Fruit fly (Drosophila melanogaster) whole organism, wandering third instar larva: ENCODE measurements around the gene CG18765.
A peak's percentile ranks its signal among the peaks of the same experiment; 100 is the strongest.

ENCODE experiments used
- Abd-B ChIP-seq: fragments of >200 bp; optimal IDR thresholded peaks from 2 replicates; lab custom pipeline; 2017; ENCODE audit warnings: missing biosample characterization, missing genetic modification characterization
- CG32264 ChIP-seq: fragments of 200-800 bp; sonication (Bioruptor generic); optimal IDR thresholded peaks from 2 replicates; lab custom pipeline; 2016; ENCODE audit warnings: missing biosample characterization, missing genetic modification characterization
- CG9705 ChIP-seq: fragments of 200-800 bp; sonication (Bioruptor generic); optimal IDR thresholded peaks from 2 replicates; lab custom pipeline; 2018; ENCODE audit warnings: missing biosample characterization, mild to moderate bottlenecking, missing genetic modification characterization
- CrebA ChIP-seq: fragments of 200-800 bp; sonication (Bioruptor generic); optimal IDR thresholded peaks from 2 replicates; lab custom pipeline; 2016; ENCODE audit warnings: missing biosample characterization, mild to moderate bottlenecking, missing genetic modification characterization, borderline replicate concordance
- Dfd ChIP-seq: fragments of >200 bp; optimal IDR thresholded peaks from 2 replicates; lab custom pipeline; 2017; ENCODE audit warnings: missing biosample characterization, missing genetic modification characterization
- Dif ChIP-seq: fragments of 200-275, 200-300 bp; sonication (Bioruptor generic); optimal IDR thresholded peaks from 2 replicates; lab custom pipeline; 2018; ENCODE audit warnings: missing biosample characterization, missing genetic modification characterization; ENCODE audit not compliant: partially characterized antibody
- GATAd ChIP-seq: sonication (Bioruptor generic); optimal IDR thresholded peaks from 2 replicates; lab custom pipeline; 2016; ENCODE audit warnings: missing biosample characterization, missing genetic modification characterization
- HLH106 ChIP-seq: fragments of 200-800 bp; optimal IDR thresholded peaks from 3 replicates; lab custom pipeline; 2019; ENCODE audit warnings: missing biosample characterization, mild to moderate bottlenecking, missing genetic modification characterization, moderate library complexity
- Hnf4 ChIP-seq: fragments of 200-800 bp; sonication (Bioruptor generic); optimal IDR thresholded peaks from 2 replicates; lab custom pipeline; 2016; ENCODE audit warnings: missing biosample characterization, mild to moderate bottlenecking, missing genetic modification characterization
- Hr78 ChIP-seq: fragments of >200 bp; optimal IDR thresholded peaks from 2 replicates; lab custom pipeline; 2017; ENCODE audit warnings: missing biosample characterization, missing genetic modification characterization
- Hr83 ChIP-seq: fragments of 200-300 bp; sonication (Bioruptor generic); optimal IDR thresholded peaks from 2 replicates; lab custom pipeline; 2016; ENCODE audit warnings: missing biosample characterization, mild to moderate bottlenecking, missing genetic modification characterization, moderate library complexity; ENCODE audit not compliant: poor library complexity, severe bottlenecking
- Jra ChIP-seq: sonication (Bioruptor generic); optimal IDR thresholded peaks from 2 replicates; lab custom pipeline; 2016; ENCODE audit warnings: missing biosample characterization, missing genetic modification characterization
- Mio ChIP-seq: sonication (Bioruptor generic); optimal IDR thresholded peaks from 2 replicates; lab custom pipeline; 2016; ENCODE audit warnings: missing biosample characterization, missing genetic modification characterization
- Myc ChIP-seq: fragments of >200 bp; optimal IDR thresholded peaks from 2 replicates; lab custom pipeline; 2017
- N ChIP-seq: fragments of >200 bp; optimal IDR thresholded peaks from 2 replicates; lab custom pipeline; 2018; ENCODE audit warnings: missing biosample characterization, missing external identifiers, missing genetic modification characterization
- OdsH ChIP-seq: fragments of 200-800 bp; sonication (Bioruptor generic); optimal IDR thresholded peaks from 2 replicates; lab custom pipeline; 2016; ENCODE audit warnings: missing biosample characterization, mild to moderate bottlenecking, missing genetic modification characterization
- Rel ChIP-seq, 2 experiments: fragments of 200-800 bp; sonication (Bioruptor generic) in 1 of 2; optimal IDR thresholded peaks; 2 replicates in 1 of 2; 3 replicates in 1 of 2; lab custom pipeline; 2016 to 2019; ENCODE audit warnings: mild to moderate bottlenecking in 2 of 2, missing biosample characterization in 2 of 2, missing genetic modification characterization in 2 of 2, moderate library complexity in 1 of 2
- Sp1 ChIP-seq: fragments of 200-800 bp; sonication (Bioruptor generic); optimal IDR thresholded peaks from 3 replicates; lab custom pipeline; 2019; ENCODE audit warnings: missing biosample characterization, mild to moderate bottlenecking, missing genetic modification characterization, moderate library complexity
- Vsx2 ChIP-seq: fragments of 200-300, 225-300 bp; sonication (Bioruptor generic); optimal IDR thresholded peaks from 2 replicates; lab custom pipeline; 2018; ENCODE audit warnings: missing biosample characterization, missing genetic modification characterization; ENCODE audit not compliant: partially characterized antibody
- br ChIP-seq: fragments of 200-800 bp; sonication (Bioruptor generic); optimal IDR thresholded peaks from 2 replicates; lab custom pipeline; 2016; ENCODE audit warnings: missing biosample characterization, missing genetic modification characterization
- brk ChIP-seq: fragments of 200-800 bp; sonication (Bioruptor generic); optimal IDR thresholded peaks from 2 replicates; lab custom pipeline; 2016; ENCODE audit warnings: missing biosample characterization, mild to moderate bottlenecking, missing genetic modification characterization
- dl ChIP-seq, 2 experiments: fragments of 175-275, 200-275 bp in 1 of 2; fragments of 200-275 bp in 1 of 2; sonication (Bioruptor generic); optimal IDR thresholded peaks; lab custom pipeline; 2018; ENCODE audit warnings: mild to moderate bottlenecking in 2 of 2, missing biosample characterization in 2 of 2, missing genetic modification characterization in 2 of 2, moderate library complexity in 2 of 2; ENCODE audit not compliant: partially characterized antibody in 2 of 2, insufficient read depth in 1 of 2
- dmrt93B ChIP-seq: fragments of 200-800 bp; sonication (Bioruptor generic); optimal IDR thresholded peaks from 2 replicates; lab custom pipeline; 2018; ENCODE audit warnings: missing biosample characterization, mild to moderate bottlenecking, missing genetic modification characterization
- dsf ChIP-seq: sonication (Bioruptor generic); optimal IDR thresholded peaks from 2 replicates; lab custom pipeline; 2016; ENCODE audit warnings: missing biosample characterization, missing genetic modification characterization, borderline replicate concordance
- ey ChIP-seq: fragments of 200-800 bp; sonication (Bioruptor generic); optimal IDR thresholded peaks from 2 replicates; lab custom pipeline; 2016; ENCODE audit warnings: missing biosample characterization, missing genetic modification characterization
- foxo ChIP-seq, 2 experiments: fragments of 200-800 bp; sonication (Bioruptor generic); optimal IDR thresholded peaks; 2 replicates in 1 of 2; 3 replicates in 1 of 2; lab custom pipeline; 2016 to 2017; ENCODE audit warnings: missing biosample characterization in 2 of 2, missing genetic modification characterization in 2 of 2
- fru ChIP-seq: fragments of 200-800 bp; sonication (Bioruptor generic); optimal IDR thresholded peaks from 3 replicates; lab custom pipeline; 2016; ENCODE audit warnings: missing biosample characterization, mild to moderate bottlenecking, missing genetic modification characterization
- h ChIP-seq: fragments of 200-800 bp; sonication (Bioruptor generic); optimal IDR thresholded peaks from 3 replicates; lab custom pipeline; 2016; ENCODE audit warnings: missing biosample characterization, mild to moderate bottlenecking, missing genetic modification characterization
- jim ChIP-seq: fragments of 175-275, 200-325 bp; sonication (Bioruptor generic); optimal IDR thresholded peaks from 2 replicates; lab custom pipeline; 2016; ENCODE audit warnings: missing biosample characterization, mild to moderate bottlenecking, missing genetic modification characterization
- lola ChIP-seq: fragments of >200 bp; optimal IDR thresholded peaks from 2 replicates; lab custom pipeline; 2017; ENCODE audit warnings: missing biosample characterization, missing genetic modification characterization
- pan ChIP-seq: fragments of >200 bp; optimal IDR thresholded peaks from 2 replicates; lab custom pipeline; 2017
- psq ChIP-seq: fragments of 200-800 bp; sonication (Bioruptor generic); optimal IDR thresholded peaks from 3 replicates; lab custom pipeline; 2017; ENCODE audit warnings: missing biosample characterization, mild to moderate bottlenecking, missing genetic modification characterization, moderate library complexity
- rgr ChIP-seq: fragments of 200-800 bp; sonication (Bioruptor generic); optimal IDR thresholded peaks from 3 replicates; lab custom pipeline; 2016; ENCODE audit warnings: missing biosample characterization, mild to moderate bottlenecking, missing genetic modification characterization
- sage ChIP-seq: fragments of 200-800 bp; sonication (Bioruptor generic); optimal IDR thresholded peaks from 2 replicates; lab custom pipeline; 2016; ENCODE audit warnings: missing biosample characterization, mild to moderate bottlenecking, missing genetic modification characterization
- sv ChIP-seq: fragments of 200-800 bp; sonication (Bioruptor generic); optimal IDR thresholded peaks from 3 replicates; lab custom pipeline; 2016; ENCODE audit warnings: missing biosample characterization, missing genetic modification characterization
- tai ChIP-seq: sonication (Bioruptor generic); optimal IDR thresholded peaks from 2 replicates; lab custom pipeline; 2016; ENCODE audit warnings: missing biosample characterization, missing genetic modification characterization
- usp ChIP-seq: fragments of >200 bp; optimal IDR thresholded peaks from 2 replicates; lab custom pipeline; 2017; ENCODE audit warnings: missing biosample characterization, missing genetic modification characterization
- woc ChIP-seq: sonication (Bioruptor generic); optimal IDR thresholded peaks from 2 replicates; lab custom pipeline; 2016; ENCODE audit warnings: missing biosample characterization, mild to moderate bottlenecking, missing genetic modification characterization

CG18765 gene

dm6 chr3R:11650105-11651039 is 41.2 kb downstream of the CG18765 start, which contains the start of the genes Csk and Elp1:
TSS of gene Csk (minus strand) at chr3R:11650706.
TSS of gene Elp1 (plus strand) at chr3R:11650971.
- TF ChIP-seq foxo (GFP tag; optimal IDR thresholded peaks at IDR 0.05; lab: Kevin White, UChicago) (peak in 1 of 2 experiments; percentile 72), CrebA (GFP tag; lab: Kevin White, UChicago) (no peak), Hnf4 (GFP tag; lab: Kevin White, UChicago) (peak; percentile 52), rgr (GFP tag; lab: Kevin White, UChicago) (peak; percentile 69), CG32264 (GFP tag; lab: Kevin White, UChicago) (no peak), Hr83 (GFP tag; lab: Kevin White, UChicago) (peak; percentile 27), h (GFP tag; lab: Kevin White, UChicago) (peak; percentile 63), ey (GFP tag; lab: Kevin White, UChicago) (peak; percentile 29), Vsx2 (GFP tag; lab: Kevin White, UChicago) (no peak), OdsH (GFP tag; lab: Kevin White, UChicago) (peak; percentile 16), Rel (GFP tag; optimal IDR thresholded peaks at IDR 0.05; lab: Kevin White, UChicago) (no peak), Rel (tag; optimal IDR thresholded peaks at IDR 0.05; lab: Kevin White, UChicago) (peak; percentile 96), HLH106 (tag; lab: Kevin White, UChicago) (peak; percentile 72), br (GFP tag; lab: Kevin White, UChicago) (peak; percentile 58), fru (GFP tag; lab: Kevin White, UChicago) (peak; percentile 62), dl (GFP tag; optimal IDR thresholded peaks at IDR 0.05; lab: Kevin White, UChicago; ENCODE audit: insufficient read depth in 1 of 2, partially characterized antibody in 2 of 2) (no peak), dsf (GFP tag; lab: Kevin White, UChicago) (peak; percentile 8), N (GFP tag; lab: Kevin White, UChicago) (peak; percentile 13), psq (GFP tag; lab: Kevin White, UChicago) (peak; percentile 7), Dif (no peak), CG9705 (GFP tag; lab: Kevin White, UChicago) (peak; percentile 41), Sp1 (peak; percentile 71), Hr78 (no peak), dmrt93B (GFP tag; lab: Kevin White, UChicago) (peak; percentile 39), tai (GFP tag; lab: Kevin White, UChicago) (no peak), woc (GFP tag; lab: Kevin White, UChicago) (peak; percentile 79), Myc (lab: Kevin White, UChicago) (peak; percentile 91), sv (GFP tag; lab: Kevin White, UChicago) (peak; percentile 51)

- TF ChIP-seq ey (GFP tag; lab: Kevin White, UChicago) = peak; percentile 88
- peak; percentile 88 for TF ChIP-seq tai (GFP tag; lab: Kevin White, UChicago)
- TF ChIP-seq brk (GFP tag; lab: Kevin White, UChicago) = peak; percentile 55
- peak; percentile 79 for TF ChIP-seq fru (GFP tag; lab: Kevin White, UChicago)
- TF ChIP-seq dsf (GFP tag; lab: Kevin White, UChicago) = peak; percentile 31
- no peak for TF ChIP-seq lola (GFP tag; lab: Kevin White, UChicago)
- no peak for TF ChIP-seq N (GFP tag; lab: Kevin White, UChicago)
- peak; percentile 65 for TF ChIP-seq Hr83 (GFP tag; lab: Kevin White, UChicago)
- TF ChIP-seq dmrt93B (GFP tag; lab: Kevin White, UChicago) = peak; percentile 73
- TF ChIP-seq Myc (lab: Kevin White, UChicago) = no peak
- peak; percentile 71 for TF ChIP-seq psq (GFP tag; lab: Kevin White, UChicago)
- peak; percentile 15 for TF ChIP-seq GATAd (GFP tag; lab: Kevin White, UChicago)
- TF ChIP-seq CrebA (GFP tag; lab: Kevin White, UChicago) = no peak
- peak; percentile 88 for TF ChIP-seq h (GFP tag; lab: Kevin White, UChicago)
- peak; percentile 88 for TF ChIP-seq br (GFP tag; lab: Kevin White, UChicago)
- no peak for TF ChIP-seq dl (GFP tag; optimal IDR thresholded peaks at IDR 0.05; lab: Kevin White, UChicago; ENCODE audit: insufficient read depth in 1 of 2, partially characterized antibody in 2 of 2)
- peak; percentile 87 for TF ChIP-seq OdsH (GFP tag; lab: Kevin White, UChicago)
- no peak for TF ChIP-seq Abd-B
- TF ChIP-seq Hnf4 (GFP tag; lab: Kevin White, UChicago) = peak; percentile 90
- TF ChIP-seq CG9705 (GFP tag; lab: Kevin White, UChicago) = peak; percentile 63
- TF ChIP-seq Vsx2 (GFP tag; lab: Kevin White, UChicago) = no peak
- peak; percentile 79 for TF ChIP-seq Sp1
- no peak for TF ChIP-seq Hr78
- peak; percentile 29 for TF ChIP-seq CG32264 (GFP tag; lab: Kevin White, UChicago)
- TF ChIP-seq HLH106 (tag; lab: Kevin White, UChicago) = peak; percentile 86
- TF ChIP-seq usp (GFP tag; lab: Kevin White, UChicago) = no peak
- peak; percentile 56 to 90 for TF ChIP-seq foxo (GFP tag; optimal IDR thresholded peaks at IDR 0.05; lab: Kevin White, UChicago)
- TF ChIP-seq woc (GFP tag; lab: Kevin White, UChicago) = peak; percentile 62
- TF ChIP-seq rgr (GFP tag; lab: Kevin White, UChicago) = peak; percentile 88
- no peak for TF ChIP-seq Mio (GFP tag; lab: Kevin White, UChicago)
- TF ChIP-seq Dif = no peak
- peak; percentile 58 for TF ChIP-seq Rel (GFP tag; optimal IDR thresholded peaks at IDR 0.05; lab: Kevin White, UChicago)
- TF ChIP-seq Rel (tag; optimal IDR thresholded peaks at IDR 0.05; lab: Kevin White, UChicago) = no peak
- TF ChIP-seq Dfd = no peak
- no peak for TF ChIP-seq pan (lab: Kevin White, UChicago)
- peak; percentile 74 for TF ChIP-seq Jra
- TF ChIP-seq sage (GFP tag; lab: Kevin White, UChicago) = peak; percentile 52
- TF ChIP-seq jim = no peak
- peak; percentile 98 for TF ChIP-seq sv (GFP tag; lab: Kevin White, UChicago)
These were observed 42.1 kb downstream of the CG18765 start for dm6 chr3R:11649449-11649848.
